Fruit fly (Drosophila melanogaster) whole organism, prepupa: ENCODE data around the gene Ankle2.

ENCODE experiments used
- Blimp-1 ChIP-seq: fragments of 200-800 bp; sonication (Bioruptor generic); optimal IDR thresholded peaks from 3 replicates; lab custom pipeline; 2017; ENCODE audit warnings: missing biosample characterization, missing genetic modification characterization, mild to moderate bottlenecking, moderate library complexity, missing genetic modification reagents
- CG10631 ChIP-seq: fragments of 200-800 bp; sonication (Bioruptor generic); optimal IDR thresholded peaks from 2 replicates; lab custom pipeline; 2016; ENCODE audit warnings: missing biosample characterization, missing genetic modification characterization
- CG10669 ChIP-seq: fragments of 200-800 bp; sonication (Bioruptor generic); optimal IDR thresholded peaks from 3 replicates; lab custom pipeline; 2018; ENCODE audit warnings: missing biosample characterization, mild to moderate bottlenecking, missing genetic modification characterization, moderate library complexity
- CG11762 ChIP-seq: fragments of 200-800 bp; sonication (Bioruptor generic); optimal IDR thresholded peaks from 3 replicates; lab custom pipeline; 2016; ENCODE audit warnings: missing biosample characterization, missing genetic modification characterization; ENCODE audit not compliant: insufficient read depth
- CG11902 ChIP-seq: fragments of 200-800 bp; sonication (Bioruptor generic); optimal IDR thresholded peaks from 3 replicates; lab custom pipeline; 2016; ENCODE audit warnings: missing biosample characterization, missing genetic modification characterization
- CG15336 ChIP-seq: fragments of 200-800 bp; sonication (Bioruptor generic); IDR thresholded peaks from 2 replicates; pipeline ENCODE4 v1.3.6; 2022; ENCODE audit warnings: missing biosample characterization, missing genetic modification characterization
- CG1621 ChIP-seq: fragments of 200-800 bp; sonication (Bioruptor generic); optimal IDR thresholded peaks from 3 replicates; lab custom pipeline; 2018; ENCODE audit warnings: missing biosample characterization, mild to moderate bottlenecking, missing genetic modification characterization
- CG16779 ChIP-seq: fragments of 200-800 bp; sonication (Bioruptor generic); optimal IDR thresholded peaks from 3 replicates; lab custom pipeline; 2017; ENCODE audit warnings: missing biosample characterization, mild to moderate bottlenecking, missing genetic modification characterization
- CG3032 ChIP-seq: fragments of 200-800 bp; optimal IDR thresholded peaks from 2 replicates; lab custom pipeline; 2019; ENCODE audit warnings: missing biosample characterization, mild to moderate bottlenecking, missing genetic modification characterization, moderate library complexity
- CG31627 ChIP-seq: fragments of 200-800 bp; sonication (Bioruptor generic); optimal IDR thresholded peaks from 3 replicates; lab custom pipeline; 2016; ENCODE audit warnings: missing biosample characterization, missing genetic modification characterization
- CG34406 ChIP-seq: fragments of 200-800 bp; sonication (Bioruptor generic); optimal IDR thresholded peaks from 3 replicates; lab custom pipeline; 2016; ENCODE audit warnings: missing biosample characterization, missing genetic modification characterization
- CG3919 ChIP-seq: fragments of 200-800 bp; sonication (Bioruptor generic); optimal IDR thresholded peaks from 3 replicates; lab custom pipeline; 2016; ENCODE audit warnings: missing biosample characterization, missing genetic modification characterization
- CG4318 ChIP-seq: fragments of 200-800 bp; sonication (Bioruptor generic); optimal IDR thresholded peaks from 3 replicates; lab custom pipeline; 2017; ENCODE audit warnings: missing biosample characterization, mild to moderate bottlenecking, missing genetic modification characterization
- CG6163 ChIP-seq: fragments of 200-800 bp; sonication (Bioruptor generic); IDR thresholded peaks from 3 replicates; pipeline ENCODE4 v1.3.6; 2022; ENCODE audit warnings: missing biosample characterization, missing genetic modification characterization
- CG6276 ChIP-seq: fragments of 200-800 bp; sonication (Bioruptor generic); optimal IDR thresholded peaks from 2 replicates; lab custom pipeline; 2017; ENCODE audit warnings: missing biosample characterization, mild to moderate bottlenecking, missing genetic modification characterization
- CG6792 ChIP-seq: fragments of 200-800 bp; sonication (Bioruptor generic); optimal IDR thresholded peaks from 3 replicates; lab custom pipeline; 2016; ENCODE audit warnings: missing biosample characterization, missing genetic modification characterization
- CG6808 ChIP-seq: fragments of 200-800 bp; sonication (Bioruptor generic); optimal IDR thresholded peaks from 3 replicates; lab custom pipeline; 2017; ENCODE audit warnings: missing biosample characterization, missing genetic modification characterization, mild to moderate bottlenecking, moderate library complexity, missing genetic modification reagents
- CG6854 ChIP-seq: fragments of 200-800 bp; sonication (Bioruptor generic); optimal IDR thresholded peaks from 2 replicates; lab custom pipeline; 2017; ENCODE audit warnings: missing biosample characterization, mild to moderate bottlenecking, missing genetic modification characterization
- CG8119 ChIP-seq: fragments of 200-800 bp; sonication (Bioruptor generic); IDR thresholded peaks from 3 replicates; pipeline ENCODE4 v1.3.6; 2022; ENCODE audit warnings: missing biosample characterization, missing genetic modification characterization
- CG8319 ChIP-seq: fragments of 200-800 bp; sonication (Bioruptor generic); optimal IDR thresholded peaks from 3 replicates; lab custom pipeline; 2016; ENCODE audit warnings: missing biosample characterization, missing genetic modification characterization
- CG9139 ChIP-seq: fragments of 200-800 bp; sonication (Bioruptor generic); optimal IDR thresholded peaks from 3 replicates; lab custom pipeline; 2017; ENCODE audit warnings: missing biosample characterization, mild to moderate bottlenecking, missing genetic modification characterization
- Eip75B ChIP-seq: fragments of 200-800 bp; sonication (Bioruptor generic); optimal IDR thresholded peaks from 3 replicates; lab custom pipeline; 2016; ENCODE audit warnings: missing biosample characterization, missing genetic modification characterization
- Eip78C ChIP-seq: fragments of 200-800 bp; sonication (Bioruptor generic); peaks from one replicate; lab custom pipeline; 2016; ENCODE audit warnings: missing biosample characterization, missing genetic modification characterization
- Eip93F ChIP-seq: fragments of 200-800 bp; sonication (Bioruptor generic); optimal IDR thresholded peaks from 2 replicates; lab custom pipeline; 2016; ENCODE audit warnings: missing biosample characterization, mild to moderate bottlenecking, missing genetic modification characterization
- Ets21C ChIP-seq: fragments of 200-800 bp; sonication (Bioruptor generic); optimal IDR thresholded peaks from 3 replicates; lab custom pipeline; 2016; ENCODE audit warnings: missing biosample characterization, missing genetic modification characterization
- Ets96B ChIP-seq: fragments of 200-800 bp; optimal IDR thresholded peaks from 2 replicates; lab custom pipeline; 2019; ENCODE audit warnings: missing biosample characterization, mild to moderate bottlenecking, missing genetic modification characterization, moderate library complexity
- Gug ChIP-seq: fragments of 200-800 bp; sonication (Bioruptor generic); IDR thresholded peaks from 2 replicates; pipeline ENCODE4 v1.3.6; 2022; ENCODE audit warnings: missing biosample characterization, missing genetic modification characterization
- Hr38 ChIP-seq: sonication (Bioruptor generic); optimal IDR thresholded peaks from 2 replicates; lab custom pipeline; 2016; ENCODE audit warnings: missing biosample characterization, missing genetic modification characterization
- Hr4 ChIP-seq: fragments of 200-800 bp; sonication (Bioruptor generic); optimal IDR thresholded peaks from 3 replicates; lab custom pipeline; 2016; ENCODE audit warnings: missing biosample characterization, missing genetic modification characterization
- Lpt ChIP-seq: fragments of 200-800 bp; sonication (Bioruptor generic); optimal IDR thresholded peaks from 3 replicates; lab custom pipeline; 2016; ENCODE audit warnings: missing biosample characterization, missing genetic modification characterization
- Met ChIP-seq: fragments of 200-800 bp; sonication (Bioruptor generic); optimal IDR thresholded peaks from 3 replicates; lab custom pipeline; 2016; ENCODE audit warnings: missing biosample characterization, missing genetic modification characterization
- OdsH ChIP-seq: fragments of 200-800 bp; sonication (Bioruptor generic); optimal IDR thresholded peaks from 3 replicates; lab custom pipeline; 2016; ENCODE audit warnings: missing biosample characterization, missing genetic modification characterization
- Smox ChIP-seq: fragments of 200-800 bp; sonication (Bioruptor generic); optimal IDR thresholded peaks from 3 replicates; lab custom pipeline; 2016; ENCODE audit warnings: missing biosample characterization, missing genetic modification characterization
- Sox14 ChIP-seq: fragments of 200-800 bp; sonication (Bioruptor generic); optimal IDR thresholded peaks from 3 replicates; lab custom pipeline; 2016; ENCODE audit warnings: missing biosample characterization, missing genetic modification characterization
- Sox15 ChIP-seq: fragments of 200-800 bp; sonication (Bioruptor generic); optimal IDR thresholded peaks from 3 replicates; lab custom pipeline; 2016; ENCODE audit warnings: missing biosample characterization, missing genetic modification characterization
- achi ChIP-seq: fragments of 200-800 bp; sonication (Bioruptor generic); optimal IDR thresholded peaks from 3 replicates; lab custom pipeline; 2016; ENCODE audit warnings: missing biosample characterization, missing genetic modification characterization
- acj6 ChIP-seq: fragments of 200-800 bp; sonication (Bioruptor generic); optimal IDR thresholded peaks from 3 replicates; lab custom pipeline; 2016; ENCODE audit warnings: missing biosample characterization, missing genetic modification characterization
- cyc ChIP-seq: fragments of 200-800 bp; sonication (Bioruptor generic); optimal IDR thresholded peaks from 3 replicates; lab custom pipeline; 2016; ENCODE audit warnings: missing biosample characterization, missing genetic modification characterization
- dac ChIP-seq: fragments of 200-800 bp; sonication (Bioruptor generic); optimal IDR thresholded peaks from 2 replicates; lab custom pipeline; 2017; ENCODE audit warnings: missing biosample characterization, mild to moderate bottlenecking, missing genetic modification characterization
- dsx ChIP-seq: fragments of 200-800 bp; optimal IDR thresholded peaks from 3 replicates; lab custom pipeline; 2019; ENCODE audit warnings: missing biosample characterization, mild to moderate bottlenecking, missing genetic modification characterization, moderate library complexity; ENCODE audit not compliant: poor library complexity, severe bottlenecking
- eg ChIP-seq: fragments of 200-800 bp; sonication (Bioruptor generic); IDR thresholded peaks from 3 replicates; pipeline ENCODE4 v1.3.6; 2022; ENCODE audit warnings: missing biosample characterization, missing genetic modification characterization
- esn ChIP-seq: fragments of 200-800 bp; sonication (Bioruptor generic); optimal IDR thresholded peaks from 2 replicates; lab custom pipeline; 2016; ENCODE audit warnings: missing biosample characterization, mild to moderate bottlenecking, missing genetic modification characterization, moderate library complexity
- fd85E ChIP-seq: fragments of 200-800 bp; sonication (Bioruptor generic); optimal IDR thresholded peaks from 3 replicates; lab custom pipeline; 2016; ENCODE audit warnings: missing biosample characterization, missing genetic modification characterization
- fkh ChIP-seq: fragments of 200-800 bp; sonication (Bioruptor generic); optimal IDR thresholded peaks from 3 replicates; lab custom pipeline; 2017; ENCODE audit warnings: missing biosample characterization, mild to moderate bottlenecking, missing genetic modification characterization, moderate library complexity
- lz ChIP-seq: fragments of 200-800 bp; sonication (Bioruptor generic); optimal IDR thresholded peaks from 3 replicates; lab custom pipeline; 2016; ENCODE audit warnings: missing biosample characterization, missing genetic modification characterization
- pdm3 ChIP-seq: fragments of 200-800 bp; sonication (Bioruptor generic); optimal IDR thresholded peaks from 3 replicates; lab custom pipeline; 2016; ENCODE audit warnings: missing biosample characterization, missing genetic modification characterization
- salr ChIP-seq, 2 experiments: fragments of 200-800 bp; sonication (Bioruptor generic); optimal IDR thresholded peaks; 3 replicates each; lab custom pipeline; 2016 to 2018; ENCODE audit warnings: missing biosample characterization in 2 of 2, missing genetic modification characterization in 2 of 2, mild to moderate bottlenecking in 1 of 2
- spab ChIP-seq: fragments of 200-800 bp; sonication (Bioruptor generic); optimal IDR thresholded peaks from 2 replicates; lab custom pipeline; 2017; ENCODE audit warnings: missing biosample characterization, mild to moderate bottlenecking, missing genetic modification characterization, missing genetic modification reagents
- ss ChIP-seq, 2 experiments: fragments of 200-800 bp; sonication (Bioruptor generic); optimal IDR thresholded peaks; 2 replicates in 1 of 2; 3 replicates in 1 of 2; lab custom pipeline; 2017 to 2018; ENCODE audit warnings: mild to moderate bottlenecking in 2 of 2, missing biosample characterization in 2 of 2, missing genetic modification characterization in 2 of 2, moderate library complexity in 1 of 2
- topi ChIP-seq: fragments of 200-800 bp; sonication (Bioruptor generic); optimal IDR thresholded peaks from 3 replicates; lab custom pipeline; 2016; ENCODE audit warnings: missing biosample characterization, missing genetic modification characterization

Ankle2 gene

DNA sequence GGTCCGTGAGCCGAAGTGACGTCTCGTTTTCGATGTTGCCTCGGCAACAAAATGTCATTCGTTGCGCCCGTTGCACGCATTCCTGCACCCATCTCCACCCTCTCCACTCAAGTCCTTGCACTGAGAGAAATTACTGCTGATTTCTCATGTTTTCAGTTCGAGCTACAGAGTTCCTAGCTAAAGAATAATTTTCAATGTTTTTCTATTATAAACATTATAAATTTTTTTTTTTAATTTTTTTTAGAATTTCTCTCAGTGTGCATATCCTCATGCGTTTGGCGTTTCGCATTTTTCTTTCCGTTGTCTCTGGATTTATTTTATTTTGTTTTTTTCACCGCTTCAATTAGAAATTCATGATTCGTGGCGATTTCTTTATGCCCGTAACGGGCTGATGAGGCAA is 28.1 kb downstream of the Ankle2 start (continued):
- no peak for TF ChIP-seq CG8319
- TF ChIP-seq Hr38 (GFP tag; lab: Kevin White, UChicago), result no peak
- TF ChIP-seq Eip75B (GFP tag; lab: Kevin White, UChicago), result peak; percentile 34
- TF ChIP-seq CG31627 (GFP tag; lab: Kevin White, UChicago), result peak; percentile 47
- peak; percentile 67 for TF ChIP-seq achi (GFP tag; lab: Kevin White, UChicago)
- TF ChIP-seq spab (GFP tag; lab: Kevin White, UChicago), result peak; percentile 50
- TF ChIP-seq pdm3 (GFP tag; lab: Kevin White, UChicago), result peak; percentile 60
- TF ChIP-seq CG6808, result peak; percentile 54

dm6 chrX:17550307-17550706 is 28.7 kb downstream of the Ankle2 start:
- TF ChIP-seq lz (peak; percentile 47), dac (no peak), CG6163 (no peak), CG6808 (no peak), topi (GFP tag; lab: Kevin White, UChicago) (peak; percentile 64), CG4318 (GFP tag; lab: Kevin White, UChicago) (no peak), CG34406 (peak; percentile 10), CG8319 (no peak), CG10669 (peak; percentile 15), Eip78C (GFP tag; lab: Kevin White, UChicago) (peak; percentile 70), CG11762 (no peak), CG16779 (tag; lab: Kevin White, UChicago) (no peak), CG9139 (no peak), CG6276 (GFP tag; lab: Kevin White, UChicago) (no peak), Hr4 (GFP tag; lab: Kevin White, UChicago) (no peak), fkh (GFP tag; lab: Kevin White, UChicago) (no peak), CG6854 (GFP tag; lab: Kevin White, UChicago) (no peak), ss (GFP tag; optimal IDR thresholded peaks at IDR 0.05; lab: Kevin White, UChicago) (no peak), Gug (GFP tag; lab: Robert Waterston, UW) (no peak), dsx (GFP tag; lab: Kevin White, UChicago) (no peak), CG10631 (GFP tag; lab: Kevin White, UChicago) (peak; percentile 32), CG31627 (GFP tag; lab: Kevin White, UChicago) (peak; percentile 57), CG1621 (tag; lab: Kevin White, UChicago) (no peak), CG11902 (GFP tag; lab: Kevin White, UChicago) (peak; percentile 2), achi (GFP tag; lab: Kevin White, UChicago) (no peak), pdm3 (GFP tag; lab: Kevin White, UChicago) (peak; percentile 31), acj6 (GFP tag; lab: Kevin White, UChicago) (peak; percentile 26), CG3032 (tag; lab: Kevin White, UChicago) (peak; percentile 36), Ets21C (peak; percentile 33), spab (GFP tag; lab: Kevin White, UChicago) (no peak), Smox (GFP tag; lab: Kevin White, UChicago) (peak; percentile 67), Sox15 (no peak), salr (GFP tag; optimal IDR thresholded peaks at IDR 0.05; lab: Kevin White, UChicago) (no peak), CG3919 (no peak), esn (GFP tag; lab: Kevin White, UChicago) (peak; percentile 69), fd85E (GFP tag; lab: Kevin White, UChicago) (no peak), Lpt (GFP tag; lab: Kevin White, UChicago) (no peak), OdsH (GFP tag; lab: Kevin White, UChicago) (peak; percentile 26), Met (GFP tag; lab: Kevin White, UChicago) (peak; percentile 63), CG8119 (GFP tag; lab: Robert Waterston, UW) (no peak), eg (no peak), CG6792 (peak; percentile 2), cyc (GFP tag; lab: Kevin White, UChicago) (peak; percentile 61), Sox14 (GFP tag; lab: Kevin White, UChicago) (peak; percentile 26), CG15336 (no peak), Ets96B (peak; percentile 27), Eip93F (GFP tag; lab: Kevin White, UChicago) (no peak), Blimp-1 (GFP tag; lab: Kevin White, UChicago) (no peak)
